Worm (Caenorhabditis elegans): ENCODE data around the gene R09A8.9.

ce11 chrX:12595217-12595616 lies 8.5 kb upstream of the R09A8.9 start:
- TF ChIP-seq nhr-11 (tag; optimal IDR thresholded peaks at IDR 0.05) (no peak), ceh-18 (tag; optimal IDR thresholded peaks at IDR 0.05) (no peak), K02D7.2 (tag; optimal IDR thresholded peaks at IDR 0.05) (no peak), sox-4 (tag; optimal IDR thresholded peaks at IDR 0.05) (no peak), unc-86 (tag; optimal IDR thresholded peaks at IDR 0.05) (no peak), sox-2 (GFP tag; IDR thresholded peaks at IDR 0.05) (no peak), pha-4 (tag; optimal IDR thresholded peaks at IDR 0.05) (no peak), T23F11.4 (GFP tag; optimal IDR thresholded peaks at IDR 0.05) (no peak), ceh-9 (tag; optimal IDR thresholded peaks at IDR 0.05) (no peak), npax-4 (tag; optimal IDR thresholded peaks at IDR 0.05) (no peak), lim-6 (tag; optimal IDR thresholded peaks at IDR 0.05) (no peak), dmd-4 (tag; optimal IDR thresholded peaks at IDR 0.05; ENCODE audit: borderline replicate concordance) (no peak)
